Fruit fly (Drosophila melanogaster): ENCODE results near the gene CG42464.
A peak's percentile ranks its signal among the peaks of the same experiment; 100 is the strongest.

Gene CG42464

DNA sequence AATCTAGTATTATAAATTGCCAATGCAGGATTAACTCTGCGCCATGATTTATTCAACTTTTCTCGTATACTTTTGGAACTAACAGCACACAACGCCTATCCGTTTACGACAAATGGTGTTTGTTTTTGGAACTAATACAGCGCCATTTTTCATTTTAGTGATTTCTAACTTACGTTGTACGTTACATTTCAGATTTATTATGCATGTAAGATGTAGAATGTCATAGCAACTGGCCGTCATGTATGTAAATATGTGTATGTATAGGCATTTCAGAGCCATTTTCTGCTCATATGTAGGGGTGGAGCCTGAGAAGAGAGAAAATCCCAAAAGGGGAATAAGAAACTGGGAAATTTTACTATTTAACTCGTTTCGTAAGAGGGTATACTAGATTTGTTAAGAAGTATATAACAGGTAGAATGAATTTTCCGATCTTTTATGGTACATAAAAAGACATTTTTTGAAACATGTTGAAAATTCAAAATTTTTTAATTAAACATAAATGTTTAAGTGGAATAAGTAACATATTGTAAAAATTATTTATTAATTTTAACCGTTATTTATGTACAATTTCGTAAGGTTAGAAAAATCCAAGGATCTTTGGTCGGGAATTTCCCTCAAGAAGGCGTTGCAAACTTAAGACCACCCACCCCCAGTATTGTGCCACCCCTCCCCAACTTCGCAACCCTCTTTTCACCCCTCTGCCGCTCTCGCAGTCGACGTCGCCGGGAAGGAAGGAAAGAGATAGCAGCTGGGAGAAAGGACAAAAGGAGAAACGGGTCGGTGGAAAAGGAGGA lies 41.7 kb upstream of the CG42464 start (continued):
- TF ChIP-seq CG15073 (GFP tag; optimal IDR thresholded peaks at IDR 0.05) (no peak), CG34376 (GFP tag; optimal IDR thresholded peaks at IDR 0.05) (peak; percentile 7), CG1792 (GFP tag; optimal IDR thresholded peaks at IDR 0.05) (peak; percentile 54), CG13123 (GFP tag; optimal IDR thresholded peaks at IDR 0.05) (no peak), CG7745 (tag; optimal IDR thresholded peaks at IDR 0.05) (peak; percentile 63), pros (GFP tag; optimal IDR thresholded peaks at IDR 0.05) (peak; percentile 94), Xbp1 (GFP tag; optimal IDR thresholded peaks at IDR 0.05) (peak; percentile 77), crol (GFP tag; IDR thresholded peaks at IDR 0.05) (peak; percentile 84), bbx (GFP tag; IDR thresholded peaks at IDR 0.05; ENCODE audit: partially characterized antibody) (peak; percentile 81), CG17385 (GFP tag; optimal IDR thresholded peaks at IDR 0.05) (peak; percentile 24), Stat92E (GFP tag; optimal IDR thresholded peaks at IDR 0.05) (peak in 1 of 3 experiments; percentile 50), CG10267 (tag; optimal IDR thresholded peaks at IDR 0.05) (peak; percentile 62), CG4820 (GFP tag; optimal IDR thresholded peaks at IDR 0.05) (peak; percentile 51), sr (GFP tag; IDR thresholded peaks at IDR 0.05) (no peak), Pdp1 (GFP tag; optimal IDR thresholded peaks at IDR 0.05) (peak; percentile 50 to 74), CG4328 (GFP tag; optimal IDR thresholded peaks at IDR 0.05) (no peak), mirr (GFP tag; optimal IDR thresholded peaks at IDR 0.05) (peak; percentile 56), Bteb2 (GFP tag; optimal IDR thresholded peaks at IDR 0.05) (peak; percentile 33), slbo (GFP tag; IDR thresholded peaks at IDR 0.05) (peak; percentile 52; the same call in 1 of the 2 replicates), Deaf1 (tag; optimal IDR thresholded peaks at IDR 0.05) (peak; percentile 5), Ada2b (GFP tag; IDR thresholded peaks at IDR 0.05) (no peak), Blimp-1 (GFP tag; optimal IDR thresholded peaks at IDR 0.05) (peak; percentile 55), pnt (GFP tag; optimal IDR thresholded peaks at IDR 0.05) (peak; percentile 62), Myb (GFP tag; optimal IDR thresholded peaks at IDR 0.05) (peak; percentile 55), CG15011 (GFP tag; optimal IDR thresholded peaks at IDR 0.05) (no peak), CG15514 (GFP tag; optimal IDR thresholded peaks at IDR 0.05) (peak; percentile 38), CG10979 (tag; optimal IDR thresholded peaks at IDR 0.05) (peak; percentile 33), CG6272 (GFP tag; IDR thresholded peaks at IDR 0.05) (peak; percentile 55), D19B (GFP tag; optimal IDR thresholded peaks at IDR 0.05) (no peak), CG10147 (GFP tag; optimal IDR thresholded peaks at IDR 0.05) (peak; percentile 30), CG32772 (GFP tag; IDR thresholded peaks at IDR 0.05) (peak; percentile 67), CG18262 (tag; optimal IDR thresholded peaks at IDR 0.05) (peak; percentile 50), CG15601 (tag; optimal IDR thresholded peaks at IDR 0.05) (peak; percentile 47), Hr39 (optimal IDR thresholded peaks at IDR 0.05) (no peak), Lhr (GFP tag; optimal IDR thresholded peaks at IDR 0.05) (peak; percentile 80), odd (GFP tag; optimal IDR thresholded peaks at IDR 0.05) (no peak), CG17612 (GFP tag; IDR thresholded peaks at IDR 0.05) (no peak), CG5245 (GFP tag; optimal IDR thresholded peaks at IDR 0.05) (peak; percentile 74), CG10654 (GFP tag; optimal IDR thresholded peaks at IDR 0.05) (peak; percentile 55), dpn (GFP tag; optimal IDR thresholded peaks at IDR 0.05) (peak; percentile 43 to 71), fd102C (GFP tag; optimal IDR thresholded peaks at IDR 0.05) (peak; percentile 30), Drgx (GFP tag; IDR thresholded peaks at IDR 0.05) (peak; percentile 81), Side (GFP tag; optimal IDR thresholded peaks at IDR 0.05) (peak; percentile 76), CG2712 (tag; optimal IDR thresholded peaks at IDR 0.05) (peak; percentile 71), mam (GFP tag; optimal IDR thresholded peaks at IDR 0.05) (peak; percentile 30), HLH3B (GFP tag; IDR thresholded peaks at IDR 0.05) (peak; percentile 15; the same call in 1 of the 2 replicates), ara (GFP tag; IDR thresholded peaks at IDR 0.05) (peak; percentile 64), sna (GFP tag; IDR thresholded peaks at IDR 0.05; ENCODE audit: partially characterized antibody) (no peak), CG4707 (GFP tag; optimal IDR thresholded peaks at IDR 0.05) (no peak)

Data from whole organism, embryonic.